Fruit fly (Drosophila melanogaster) Kc167 (cell line): ENCODE data around the gene robl37BC.

ENCODE experiments used
- Sin3A ChIP-seq: fragments of >200 bp; optimal IDR thresholded peaks from 2 replicates; lab custom pipeline; 2018; ENCODE audit warnings: missing external identifiers
- h ChIP-seq: fragments of >200 bp; optimal IDR thresholded peaks from 3 replicates; lab custom pipeline; 2018; ENCODE audit warnings: missing external identifiers
- psq ChIP-seq: fragments of >200 bp; optimal IDR thresholded peaks from 2 replicates; lab custom pipeline; 2017; ENCODE audit warnings: missing external identifiers
- ttk ChIP-seq: sonication (Bioruptor generic); optimal IDR thresholded peaks from 2 replicates; lab custom pipeline; 2017; ENCODE audit warnings: missing external identifiers

DNA sequence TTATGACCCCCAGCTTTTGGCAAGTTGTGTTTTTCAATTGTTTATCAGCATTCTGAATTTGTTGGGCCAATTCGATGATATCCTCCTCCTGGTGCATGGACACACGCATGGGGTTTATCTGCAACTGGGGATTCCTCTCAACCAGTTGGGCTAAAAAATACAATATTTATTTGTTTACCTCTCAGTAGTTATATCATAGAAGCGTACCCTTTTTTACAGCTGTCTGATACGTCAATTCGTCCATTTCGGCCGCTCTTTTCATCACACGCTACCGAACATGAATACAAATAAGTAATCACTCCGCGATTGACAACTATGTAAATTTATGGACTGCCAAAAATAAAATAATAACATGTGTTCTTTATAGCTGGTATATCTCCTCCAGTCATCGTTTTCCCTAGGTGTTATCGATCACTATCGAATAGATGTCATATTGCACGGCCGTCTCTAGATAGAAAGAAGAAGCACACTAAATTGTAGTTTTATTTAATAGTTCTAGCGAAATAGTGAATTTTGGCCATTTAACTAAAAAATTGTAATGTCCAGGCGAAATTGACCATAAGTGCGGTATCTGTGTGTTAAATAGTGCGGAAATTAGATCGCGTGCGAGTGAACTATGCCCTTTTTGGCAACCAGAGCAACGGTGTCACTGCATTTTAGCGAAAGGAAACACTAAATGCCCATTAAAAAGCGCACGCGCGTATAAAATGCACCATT is 23.7 kb downstream of the robl37BC start, which contains the start of the genes mib2 and CG31800:
- TF ChIP-seq h (no peak), ttk (lab: Kevin White, UChicago) (no peak), psq (lab: Kevin White, UChicago) (no peak), Sin3A (lab: Kevin White, UChicago) (no peak)
